Worm (Caenorhabditis elegans) whole organism, young adult: ENCODE data around the gene srx-76.

ENCODE experiments used
- atf-7 ChIP-seq: sonication (generic microtip); optimal IDR thresholded peaks from 2 replicates; lab custom pipeline; 2017; ENCODE audit warnings: mild to moderate bottlenecking, missing genetic modification characterization, missing compliant biosample characterization
- attf-6 ChIP-seq: fragments of 200-800 bp; sonication (Bioruptor generic); IDR thresholded peaks from 2 replicates; pipeline ENCODE4 v1.3.6; 2022; ENCODE audit warnings: missing genetic modification reagents, missing genetic modification characterization, missing compliant biosample characterization
- ceh-40 ChIP-seq: fragments of 200-800 bp; sonication (Bioruptor generic); IDR thresholded peaks from 2 replicates; pipeline ENCODE4 v1.3.6; 2022; ENCODE audit warnings: missing genetic modification characterization, missing compliant biosample characterization
- dpl-1 ChIP-seq: fragments of 150-350 bp; optimal IDR thresholded peaks from 2 replicates; lab custom pipeline; 2014; ENCODE audit warnings: missing biosample characterization, missing genetic modification reagents, missing genetic modification characterization
- him-1 ChIP-seq: sonication (generic microtip); optimal IDR thresholded peaks from 2 replicates; lab custom pipeline; 2016; ENCODE audit warnings: missing genotype, missing genetic modification reagents, missing genetic modification characterization, missing compliant biosample characterization
- lin-26 ChIP-seq: fragments of 200-800 bp; sonication (Bioruptor generic); IDR thresholded peaks from 2 replicates; pipeline ENCODE4 v1.3.6; 2022; ENCODE audit warnings: missing genetic modification reagents, missing genetic modification characterization, missing compliant biosample characterization
- nfyb-1 ChIP-seq: fragments of 200-800 bp; sonication (Bioruptor generic); IDR thresholded peaks from 2 replicates; pipeline ENCODE4 v1.3.6; 2022; ENCODE audit warnings: missing genetic modification reagents, missing genetic modification characterization, missing compliant biosample characterization
- ztf-3 ChIP-seq: fragments of 200-800 bp; sonication (Bioruptor generic); optimal IDR thresholded peaks from 2 replicates; lab custom pipeline; 2018; ENCODE audit warnings: mild to moderate bottlenecking, missing genetic modification characterization, missing compliant biosample characterization

ce11 chrV:11854905-11855304, 36.7 kb upstream of the srx-76 start:
- no peak for TF ChIP-seq attf-6
- TF ChIP-seq dpl-1 (GFP tag; lab: Kevin White, UChicago) = no peak
- TF ChIP-seq lin-26 (GFP tag; lab: Robert Waterston, UW) = no peak
- TF ChIP-seq nfyb-1 (GFP tag; lab: Robert Waterston, UW) = no peak
- no peak for TF ChIP-seq ceh-40 (GFP tag; lab: Robert Waterston, UW)
- TF ChIP-seq him-1 (tag; lab: Kevin White, UChicago) = no peak
- no peak for TF ChIP-seq ztf-3
- no peak for TF ChIP-seq atf-7 (tag; lab: Kevin White, UChicago)
